Worm (Caenorhabditis elegans) whole organism, L1 larva: Measurements from ENCODE around the gene srxa-16.

Source experiments
- C34B4.2 ChIP-seq: sonication (generic microtip); optimal IDR thresholded peaks from 2 replicates; lab custom pipeline; 2017; ENCODE audit warnings: mild to moderate bottlenecking, missing genetic modification characterization, missing compliant biosample characterization
- ces-1 ChIP-seq: fragments of 150-350 bp; optimal IDR thresholded peaks from 2 replicates; lab custom pipeline; 2014; ENCODE audit warnings: missing biosample characterization, missing genetic modification reagents, missing genetic modification characterization
- dsc-1 ChIP-seq: sonication (generic microtip); optimal IDR thresholded peaks from 2 replicates; lab custom pipeline; 2016; ENCODE audit warnings: mild to moderate bottlenecking, missing genetic modification characterization, missing compliant biosample characterization
- mep-1 ChIP-seq: fragments of 150-350 bp; optimal IDR thresholded peaks from 2 replicates; lab custom pipeline; 2014; ENCODE audit warnings: missing biosample characterization, missing genetic modification characterization
- nhr-11 ChIP-seq: fragments of 150-350 bp; optimal IDR thresholded peaks from 2 replicates; lab custom pipeline; 2014; ENCODE audit warnings: missing biosample characterization, missing genetic modification characterization
- tlp-1 ChIP-seq: fragments of 150-350 bp; optimal IDR thresholded peaks from 2 replicates; lab custom pipeline; 2014; ENCODE audit warnings: missing biosample characterization, missing genetic modification characterization
- unc-86 ChIP-seq: sonication (generic microtip); optimal IDR thresholded peaks from 2 replicates; lab custom pipeline; 2016; ENCODE audit warnings: missing genetic modification characterization, missing compliant biosample characterization
- ztf-4 ChIP-seq: fragments of 150-350 bp; optimal IDR thresholded peaks from 2 replicates; lab custom pipeline; 2014; ENCODE audit warnings: missing biosample characterization, missing genetic modification characterization

- TF ChIP-seq ces-1 (GFP tag; lab: Kevin White, UChicago) = no peak
- no peak for TF ChIP-seq ztf-4 (tag; lab: Kevin White, UChicago)
- TF ChIP-seq nhr-11 (tag; lab: Kevin White, UChicago) = no peak
- TF ChIP-seq unc-86 (tag; lab: Kevin White, UChicago) = no peak
- TF ChIP-seq tlp-1 = no peak
- TF ChIP-seq dsc-1 = no peak
- TF ChIP-seq C34B4.2 (tag; lab: Kevin White, UChicago) = no peak
- no peak for TF ChIP-seq mep-1
Measured at ce11 chrV:16160087-16160486, 46.0 kb upstream of the srxa-16 start.
